Fruit fly (Drosophila melanogaster) whole organism, embryonic: ENCODE data around the gene CG11350.

Experiments
- ATbp ChIP-seq: fragments of 200-800 bp; sonication (Bioruptor generic); optimal IDR thresholded peaks from 2 replicates; lab custom pipeline; 2017; ENCODE audit warnings: missing biosample characterization, mild to moderate bottlenecking, missing genetic modification characterization, missing genetic modification reagents
- Abd-B ChIP-seq: fragments of 200-800 bp; sonication (Bioruptor generic); optimal IDR thresholded peaks from 2 replicates; lab custom pipeline; 2018; ENCODE audit warnings: missing biosample characterization, mild to moderate bottlenecking, missing genetic modification characterization, moderate library complexity
- Asciz ChIP-seq: fragments of 200-800 bp; sonication (Bioruptor generic); optimal IDR thresholded peaks from 2 replicates; lab custom pipeline; 2017; ENCODE audit warnings: missing biosample characterization, mild to moderate bottlenecking, missing genetic modification characterization, missing genetic modification reagents
- Atf3 ChIP-seq: fragments of 200-800 bp; sonication (Bioruptor generic); optimal IDR thresholded peaks from 3 replicates; lab custom pipeline; 2016; ENCODE audit warnings: missing biosample characterization, missing genetic modification characterization
- Blimp-1 ChIP-seq: fragments of 200-800 bp; sonication (Bioruptor generic); optimal IDR thresholded peaks from 3 replicates; lab custom pipeline; 2018; ENCODE audit warnings: missing biosample characterization, missing genetic modification characterization, mild to moderate bottlenecking, moderate library complexity, missing genetic modification reagents
- Bteb2 ChIP-seq: fragments of 200-800 bp; sonication (Bioruptor generic); optimal IDR thresholded peaks from 2 replicates; lab custom pipeline; 2016; ENCODE audit warnings: missing biosample characterization, missing genetic modification characterization
- CG10209 ChIP-seq: fragments of 200-800 bp; sonication (Bioruptor generic); optimal IDR thresholded peaks from 3 replicates; lab custom pipeline; 2017; ENCODE audit warnings: missing biosample characterization, mild to moderate bottlenecking, missing genetic modification characterization, missing genetic modification reagents
- CG10543 ChIP-seq: fragments of 200-800 bp; sonication (Bioruptor generic); optimal IDR thresholded peaks from 3 replicates; lab custom pipeline; 2017; ENCODE audit warnings: missing biosample characterization, mild to moderate bottlenecking, missing genetic modification characterization, moderate library complexity
- CG10654 ChIP-seq: fragments of 200-800 bp; sonication (Bioruptor generic); optimal IDR thresholded peaks from 2 replicates; lab custom pipeline; 2016; ENCODE audit warnings: missing biosample characterization, missing genetic modification characterization
- CG12219 ChIP-seq: fragments of 200-800 bp; sonication (Bioruptor generic); optimal IDR thresholded peaks from 3 replicates; lab custom pipeline; 2018; ENCODE audit warnings: missing biosample characterization, mild to moderate bottlenecking, missing genetic modification characterization
- CG13894 ChIP-seq: fragments of 200-800 bp; sonication (Bioruptor generic); optimal IDR thresholded peaks from 3 replicates; lab custom pipeline; 2018; ENCODE audit warnings: missing biosample characterization, mild to moderate bottlenecking, missing genetic modification characterization, moderate library complexity
- CG1529 ChIP-seq: fragments of 200-800 bp; sonication (Bioruptor generic); optimal IDR thresholded peaks from 3 replicates; lab custom pipeline; 2018; ENCODE audit warnings: missing biosample characterization, missing genetic modification characterization
- CG15601 ChIP-seq: fragments of 200-800 bp; sonication (Bioruptor generic); optimal IDR thresholded peaks from 3 replicates; lab custom pipeline; 2019; ENCODE audit warnings: missing biosample characterization, mild to moderate bottlenecking, missing genetic modification characterization, moderate library complexity
- CG17802 ChIP-seq: fragments of 200-800 bp; sonication (Bioruptor generic); optimal IDR thresholded peaks from 2 replicates; lab custom pipeline; 2018; ENCODE audit warnings: missing biosample characterization, mild to moderate bottlenecking, missing genetic modification characterization, moderate library complexity
- CG18599 ChIP-seq: fragments of 200-800 bp; sonication (Bioruptor generic); optimal IDR thresholded peaks from 3 replicates; lab custom pipeline; 2017; ENCODE audit warnings: missing biosample characterization, missing genetic modification characterization, mild to moderate bottlenecking, moderate library complexity, missing genetic modification reagents
- CG2120 ChIP-seq: fragments of 200-800 bp; sonication (Bioruptor generic); optimal IDR thresholded peaks from 3 replicates; lab custom pipeline; 2016; ENCODE audit warnings: missing biosample characterization, missing genetic modification characterization
- CG2678 ChIP-seq: fragments of 200-800 bp; sonication (Bioruptor generic); optimal IDR thresholded peaks from 3 replicates; lab custom pipeline; 2019; ENCODE audit warnings: missing biosample characterization, mild to moderate bottlenecking, missing genetic modification characterization, moderate library complexity
- CG32772 ChIP-seq: fragments of 200-800 bp; sonication (Bioruptor generic); IDR thresholded peaks from 2 replicates; pipeline ENCODE4 v1.3.6; 2022; ENCODE audit warnings: missing biosample characterization, missing genetic modification characterization
- CG33557 ChIP-seq: fragments of 200-800 bp; sonication (Bioruptor generic); optimal IDR thresholded peaks from 2 replicates; lab custom pipeline; 2019; ENCODE audit warnings: missing biosample characterization, mild to moderate bottlenecking, missing genetic modification characterization, moderate library complexity
- CG3995 ChIP-seq: fragments of 200-800 bp; sonication (Bioruptor generic); optimal IDR thresholded peaks from 3 replicates; lab custom pipeline; 2016; ENCODE audit warnings: missing biosample characterization, missing genetic modification characterization
- CG4854 ChIP-seq: fragments of 200-800 bp; sonication (Bioruptor generic); optimal IDR thresholded peaks from 2 replicates; lab custom pipeline; 2016; ENCODE audit warnings: missing biosample characterization, missing genetic modification characterization, inconsistent platforms
- CG6683 ChIP-seq: fragments of 200-800 bp; sonication (Bioruptor generic); optimal IDR thresholded peaks from 2 replicates; lab custom pipeline; 2017; ENCODE audit warnings: missing biosample characterization, mild to moderate bottlenecking, missing genetic modification characterization, missing genetic modification reagents
- CG7372 ChIP-seq: fragments of 200-800 bp; sonication (Bioruptor generic); IDR thresholded peaks from 2 replicates; pipeline ENCODE4 v1.3.6; 2022; ENCODE audit warnings: missing biosample characterization, missing genetic modification characterization
- CG7745 ChIP-seq: fragments of 200-800 bp; sonication (Bioruptor generic); optimal IDR thresholded peaks from 2 replicates; lab custom pipeline; 2018; ENCODE audit warnings: missing biosample characterization, mild to moderate bottlenecking, missing genetic modification characterization, moderate library complexity
- CG7928 ChIP-seq: fragments of 200-800 bp; sonication (Bioruptor generic); optimal IDR thresholded peaks from 2 replicates; lab custom pipeline; 2017; ENCODE audit warnings: missing biosample characterization, mild to moderate bottlenecking, missing genetic modification characterization
- CG8290 ChIP-seq, 3 experiments: fragments of 200-800 bp; sonication (Bioruptor generic); optimal IDR thresholded peaks; 2 replicates each; lab custom pipeline; 2016 to 2019; ENCODE audit warnings: missing biosample characterization in 3 of 3, missing genetic modification characterization in 3 of 3, mild to moderate bottlenecking in 2 of 3, moderate library complexity in 1 of 3
- CG8359 ChIP-seq: fragments of 200-800 bp; sonication (Bioruptor generic); optimal IDR thresholded peaks from 2 replicates; lab custom pipeline; 2017; ENCODE audit warnings: missing biosample characterization, mild to moderate bottlenecking, missing genetic modification characterization, borderline replicate concordance
- Camta ChIP-seq: fragments of 200-800 bp; sonication (Bioruptor generic); optimal IDR thresholded peaks from 2 replicates; lab custom pipeline; 2016; ENCODE audit warnings: missing biosample characterization, missing genetic modification characterization
- Deaf1 ChIP-seq: fragments of 200-800 bp; optimal IDR thresholded peaks from 3 replicates; lab custom pipeline; 2019; ENCODE audit warnings: missing biosample characterization, mild to moderate bottlenecking, missing genetic modification characterization, moderate library complexity
- Gug ChIP-seq: fragments of 200-800 bp; sonication (Bioruptor generic); IDR thresholded peaks from 4 replicates; pipeline ENCODE4 v1.3.6; 2022; ENCODE audit warnings: missing biosample characterization, missing genetic modification characterization
- Lpt ChIP-seq: fragments of >200 bp; optimal IDR thresholded peaks from 2 replicates; lab custom pipeline; 2018; ENCODE audit warnings: missing biosample characterization, missing genetic modification characterization
- Mes4 ChIP-seq: fragments of 200-800 bp; sonication (Bioruptor generic); optimal IDR thresholded peaks from 2 replicates; lab custom pipeline; 2016; ENCODE audit warnings: missing biosample characterization, missing genetic modification characterization
- NC2β ChIP-seq: fragments of 200-800 bp; sonication (Bioruptor generic); optimal IDR thresholded peaks from 2 replicates; lab custom pipeline; 2016; ENCODE audit warnings: missing biosample characterization, missing genetic modification characterization
- Oaz ChIP-seq: fragments of 200-800 bp; sonication (Bioruptor generic); IDR thresholded peaks from 2 replicates; pipeline ENCODE4 v1.3.6; 2022; ENCODE audit warnings: missing biosample characterization, missing genetic modification characterization
- Vsx1 ChIP-seq: fragments of 200-800 bp; sonication (Bioruptor generic); optimal IDR thresholded peaks from 2 replicates; lab custom pipeline; 2017; ENCODE audit warnings: missing biosample characterization, mild to moderate bottlenecking, missing genetic modification characterization, missing genetic modification reagents
- bab2 ChIP-seq: fragments of 200-800 bp; sonication (Bioruptor generic); optimal IDR thresholded peaks from 2 replicates; lab custom pipeline; 2016; ENCODE audit warnings: missing biosample characterization, missing genetic modification characterization
- bbx ChIP-seq: fragments of 200-800 bp; sonication (Bioruptor generic); IDR thresholded peaks from 2 replicates; pipeline ENCODE4 v1.3.6; 2022; ENCODE audit warnings: missing biosample characterization, missing genetic modification characterization; ENCODE audit not compliant: partially characterized antibody
- ci ChIP-seq: fragments of 200-800 bp; sonication (Bioruptor generic); IDR thresholded peaks from 3 replicates; pipeline ENCODE4 v1.3.6; 2022; ENCODE audit warnings: missing biosample characterization, missing genetic modification characterization
- emc ChIP-seq: fragments of 200-800 bp; sonication (Bioruptor generic); optimal IDR thresholded peaks from 2 replicates; lab custom pipeline; 2016; ENCODE audit warnings: missing biosample characterization, missing genetic modification characterization
- esg ChIP-seq: fragments of 200-800 bp; sonication (Bioruptor generic); conservative IDR thresholded peaks from 2 replicates; pipeline ENCODE4 v1.3.6; 2022; ENCODE audit warnings: missing biosample characterization, missing genetic modification characterization
- gsb ChIP-seq: fragments of 200-800 bp; sonication (Bioruptor generic); IDR thresholded peaks from 2 replicates; pipeline ENCODE4 v1.3.6; 2022; ENCODE audit warnings: missing biosample characterization, missing genetic modification characterization
- ham ChIP-seq: fragments of 200-800 bp; sonication (Bioruptor generic); IDR thresholded peaks from 2 replicates; pipeline ENCODE4 v1.3.6; 2022; ENCODE audit warnings: missing biosample characterization, missing genetic modification characterization
- hbn ChIP-seq: fragments of 200-800 bp; sonication (Bioruptor generic); IDR thresholded peaks from 2 replicates; pipeline ENCODE4 v1.3.6; 2022; ENCODE audit warnings: missing biosample characterization, missing genetic modification characterization; ENCODE audit not compliant: partially characterized antibody
- her ChIP-seq: fragments of 200-800 bp; sonication (Bioruptor generic); optimal IDR thresholded peaks from 2 replicates; lab custom pipeline; 2016; ENCODE audit warnings: missing biosample characterization, missing genetic modification characterization
- pita ChIP-seq: fragments of 200-800 bp; sonication (Bioruptor generic); optimal IDR thresholded peaks from 2 replicates; lab custom pipeline; 2017; ENCODE audit warnings: missing biosample characterization, mild to moderate bottlenecking, missing genetic modification characterization
- seq ChIP-seq: fragments of 200-800 bp; sonication (Bioruptor generic); IDR thresholded peaks from 2 replicates; pipeline ENCODE4 v1.3.6; 2022; ENCODE audit warnings: missing biosample characterization, missing genetic modification characterization
- sr ChIP-seq: fragments of 200-800 bp; sonication (Bioruptor generic); IDR thresholded peaks from 3 replicates; pipeline ENCODE4 v1.3.6; 2022; ENCODE audit warnings: missing biosample characterization, missing genetic modification characterization
- tup ChIP-seq: fragments of 200-800 bp; sonication (Bioruptor generic); optimal IDR thresholded peaks from 2 replicates; lab custom pipeline; 2016; ENCODE audit warnings: missing biosample characterization, mild to moderate bottlenecking, missing genetic modification characterization, moderate library complexity
- tx ChIP-seq: fragments of 200-800 bp; sonication (Bioruptor generic); optimal IDR thresholded peaks from 2 replicates; lab custom pipeline; 2016; ENCODE audit warnings: missing biosample characterization, missing genetic modification characterization
- zfh2 ChIP-seq: fragments of 200-800 bp; sonication (Bioruptor generic); optimal IDR thresholded peaks from 2 replicates; lab custom pipeline; 2016; ENCODE audit warnings: missing biosample characterization, missing genetic modification characterization

Gene CG11350

DNA sequence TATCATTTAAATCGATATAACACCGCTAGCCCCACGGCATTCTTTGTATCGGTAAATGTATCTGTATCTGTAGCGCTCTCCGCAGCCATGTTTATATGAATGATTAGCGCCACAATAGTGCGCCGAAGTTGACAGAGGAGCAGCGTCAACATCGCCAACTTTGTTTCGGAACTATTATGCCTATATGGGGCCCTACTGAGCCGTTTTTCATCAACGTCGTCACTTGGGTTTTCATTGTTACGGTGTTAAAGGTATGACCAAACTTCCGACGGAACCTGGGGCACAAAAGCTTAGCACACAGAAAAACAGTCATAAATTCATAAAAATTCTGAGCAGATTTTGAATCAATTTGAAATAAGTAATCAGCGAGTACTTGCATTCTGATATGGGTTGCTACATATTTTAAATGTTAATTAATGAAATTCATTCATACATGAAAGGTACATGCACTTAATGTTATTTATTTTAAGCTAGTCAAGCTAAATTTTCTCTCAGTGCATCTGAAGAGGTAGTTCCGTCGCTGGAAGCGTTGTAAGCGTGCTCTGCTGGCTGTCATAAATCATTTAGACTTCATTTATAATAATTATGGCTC lies 21.1 kb upstream of the CG11350 start, which contains the start of gene CG15023 (continued):
- peak; percentile 35 for TF ChIP-seq CG2120 (GFP tag; lab: Kevin White, UChicago)
- no peak for TF ChIP-seq Asciz
- no peak for TF ChIP-seq Bteb2 (GFP tag; lab: Kevin White, UChicago)
- no peak for TF ChIP-seq CG1529 (GFP tag; lab: Kevin White, UChicago)
- TF ChIP-seq CG18599 (GFP tag; lab: Kevin White, UChicago) = no peak
- TF ChIP-seq zfh2 (GFP tag; lab: Kevin White, UChicago) = no peak
- TF ChIP-seq tup (GFP tag; lab: Kevin White, UChicago) = no peak
- no peak for TF ChIP-seq hbn (GFP tag; lab: Robert Waterston, UW)
- TF ChIP-seq sr (GFP tag; lab: Robert Waterston, UW) = no peak
- TF ChIP-seq her (GFP tag; lab: Kevin White, UChicago) = no peak
- no peak for TF ChIP-seq CG7928 (GFP tag; lab: Kevin White, UChicago)
- TF ChIP-seq Lpt (GFP tag; lab: Kevin White, UChicago) = no peak
- 0 out of 3 replicates have a peak, but pooled peaks have one; percentile 36 for TF ChIP-seq ci (GFP tag; lab: Robert Waterston, UW)
- no peak for TF ChIP-seq CG15601 (tag; lab: Kevin White, UChicago)
- TF ChIP-seq ATbp = no peak
- TF ChIP-seq CG10654 (GFP tag; lab: Kevin White, UChicago) = no peak
- TF ChIP-seq esg (GFP tag; lab: Robert Waterston, UW) = peak; percentile 30
- TF ChIP-seq CG10543 = no peak
- TF ChIP-seq Blimp-1 (GFP tag; lab: Kevin White, UChicago) = no peak
- TF ChIP-seq CG3995 (GFP tag; lab: Kevin White, UChicago) = no peak
- no peak for TF ChIP-seq Atf3 (GFP tag; lab: Kevin White, UChicago)
- TF ChIP-seq CG8359 (GFP tag; lab: Kevin White, UChicago) = no peak
- TF ChIP-seq bab2 (GFP tag; lab: Kevin White, UChicago) = no peak
- no peak for TF ChIP-seq Mes4 (GFP tag; lab: Kevin White, UChicago)
- no peak for TF ChIP-seq CG12219 (GFP tag; lab: Kevin White, UChicago)
- no peak for TF ChIP-seq Gug (GFP tag; lab: Robert Waterston, UW)
- no peak for TF ChIP-seq CG6683 (GFP tag; lab: Kevin White, UChicago)
- TF ChIP-seq CG33557 (GFP tag; lab: Kevin White, UChicago) = no peak
- TF ChIP-seq Camta (GFP tag; lab: Kevin White, UChicago) = no peak
- no peak for TF ChIP-seq tx (GFP tag; lab: Kevin White, UChicago)
- TF ChIP-seq Deaf1 (tag; lab: Kevin White, UChicago) = no peak
- TF ChIP-seq CG7372 (GFP tag; lab: Robert Waterston, UW) = no peak
- no peak for TF ChIP-seq CG8290 (GFP tag; optimal IDR thresholded peaks at IDR 0.05; lab: Kevin White, UChicago)
- no peak for TF ChIP-seq CG8290 (tag; optimal IDR thresholded peaks at IDR 0.05; lab: Kevin White, UChicago)
- TF ChIP-seq CG17802 (tag; lab: Kevin White, UChicago) = no peak
- TF ChIP-seq bbx = no peak
- TF ChIP-seq CG7745 = no peak
- TF ChIP-seq Abd-B (GFP tag; lab: Kevin White, UChicago) = no peak
- TF ChIP-seq CG4854 (GFP tag; lab: Kevin White, UChicago) = no peak
- TF ChIP-seq emc = no peak
- TF ChIP-seq Vsx1 = no peak
- peak; percentile 15 for TF ChIP-seq CG10209 (GFP tag; lab: Kevin White, UChicago)
- no peak for TF ChIP-seq gsb (GFP tag; lab: Robert Waterston, UW)
- no peak for TF ChIP-seq Oaz (GFP tag; lab: Robert Waterston, UW)
- peak; percentile 56 for TF ChIP-seq CG2678 (tag; lab: Kevin White, UChicago)
- TF ChIP-seq ham (GFP tag; lab: Robert Waterston, UW) = no peak
- TF ChIP-seq pita (GFP tag; lab: Kevin White, UChicago) = no peak
- TF ChIP-seq seq = no peak
- TF ChIP-seq CG32772 (GFP tag; lab: Robert Waterston, UW) = no peak
- no peak for TF ChIP-seq NC2β
- TF ChIP-seq CG13894 = peak; percentile 7
